Fruit fly (Drosophila melanogaster) whole organism, wandering third instar larva: ENCODE data around the gene CG7950.

ENCODE experiments used
- Abd-B ChIP-seq: fragments of >200 bp; optimal IDR thresholded peaks from 2 replicates; lab custom pipeline; 2017; ENCODE audit warnings: missing biosample characterization, missing genetic modification characterization
- CrebA ChIP-seq: fragments of 200-800 bp; sonication (Bioruptor generic); optimal IDR thresholded peaks from 2 replicates; lab custom pipeline; 2016; ENCODE audit warnings: missing biosample characterization, mild to moderate bottlenecking, missing genetic modification characterization, borderline replicate concordance
- Myc ChIP-seq: fragments of >200 bp; optimal IDR thresholded peaks from 2 replicates; lab custom pipeline; 2017
- Sp1 ChIP-seq: fragments of 200-800 bp; sonication (Bioruptor generic); optimal IDR thresholded peaks from 3 replicates; lab custom pipeline; 2019; ENCODE audit warnings: missing biosample characterization, mild to moderate bottlenecking, missing genetic modification characterization, moderate library complexity
- fru ChIP-seq: fragments of 200-800 bp; sonication (Bioruptor generic); optimal IDR thresholded peaks from 3 replicates; lab custom pipeline; 2016; ENCODE audit warnings: missing biosample characterization, mild to moderate bottlenecking, missing genetic modification characterization
- h ChIP-seq: fragments of 200-800 bp; sonication (Bioruptor generic); optimal IDR thresholded peaks from 3 replicates; lab custom pipeline; 2016; ENCODE audit warnings: missing biosample characterization, mild to moderate bottlenecking, missing genetic modification characterization
- psq ChIP-seq: fragments of 200-800 bp; sonication (Bioruptor generic); optimal IDR thresholded peaks from 3 replicates; lab custom pipeline; 2017; ENCODE audit warnings: missing biosample characterization, mild to moderate bottlenecking, missing genetic modification characterization, moderate library complexity
- rgr ChIP-seq: fragments of 200-800 bp; sonication (Bioruptor generic); optimal IDR thresholded peaks from 3 replicates; lab custom pipeline; 2016; ENCODE audit warnings: missing biosample characterization, mild to moderate bottlenecking, missing genetic modification characterization
- usp ChIP-seq: fragments of >200 bp; optimal IDR thresholded peaks from 2 replicates; lab custom pipeline; 2017; ENCODE audit warnings: missing biosample characterization, missing genetic modification characterization

DNA sequence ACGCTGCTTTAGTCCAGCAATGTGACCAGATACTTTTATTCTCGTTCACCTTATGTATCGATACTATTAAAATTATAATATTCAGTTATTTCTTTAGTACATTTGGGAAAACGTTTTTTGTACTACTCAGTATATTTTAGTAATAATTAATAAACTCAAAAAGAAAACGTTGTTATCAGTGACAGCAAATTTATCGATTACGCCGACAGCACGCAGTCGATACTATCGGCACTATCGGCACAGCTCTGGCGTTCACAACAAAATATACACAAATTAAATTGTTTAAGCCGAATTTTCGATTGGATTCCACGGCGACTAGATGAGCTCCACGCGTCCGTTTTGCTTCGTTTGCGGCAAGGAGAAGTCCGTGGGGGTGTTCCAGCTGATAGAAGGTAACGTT lies 17.2 kb upstream of the CG7950 start, which contains the start of the genes janA, Sry-alpha and Sry-beta:
- TF ChIP-seq Sp1 (GFP tag; lab: Kevin White, UChicago): no peak
- TF ChIP-seq Abd-B (GFP tag; lab: Kevin White, UChicago): no peak
- TF ChIP-seq usp: no peak
- no peak for TF ChIP-seq Myc (lab: Kevin White, UChicago)
- no peak for TF ChIP-seq h (GFP tag; lab: Kevin White, UChicago)
- TF ChIP-seq psq (GFP tag; lab: Kevin White, UChicago): no peak
- no peak for TF ChIP-seq CrebA (GFP tag; lab: Kevin White, UChicago)
- no peak for TF ChIP-seq rgr
- TF ChIP-seq fru (GFP tag; lab: Kevin White, UChicago): no peak
